Worm (Caenorhabditis elegans): ENCODE data around the gene Y41E3.1.
"Not testable (repeated sequence)": the region's sequence is repeated elsewhere in the genome, so short reads cannot be mapped to it uniquely, and the experiment has no call there.

DNA sequence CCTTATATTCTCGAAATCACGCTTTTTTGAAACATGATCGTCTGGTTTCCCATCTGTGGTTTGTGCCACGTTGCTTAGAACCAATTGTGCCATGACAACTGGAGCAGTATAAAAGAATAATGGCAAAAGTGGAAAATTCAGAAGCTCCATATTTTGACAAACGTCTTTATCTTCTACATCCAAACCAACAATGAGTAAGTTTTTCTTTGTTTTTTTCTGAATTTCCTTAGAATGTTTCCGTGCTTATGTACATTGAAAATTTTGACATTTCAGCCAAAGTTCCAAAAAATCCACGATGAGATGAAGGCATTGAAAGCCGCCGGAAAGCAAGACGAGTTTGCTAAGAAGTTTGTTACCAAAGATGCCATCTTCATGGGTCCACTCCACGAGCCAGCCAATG, 47.8 kb upstream of the Y41E3.1 start, which contains the start of gene Y41E3.6:
- not testable (repeated sequence) for TF ChIP-seq flt-1 (GFP tag; IDR thresholded peaks at IDR 0.05); ceh-36 (tag; optimal IDR thresholded peaks at IDR 0.05); pes-1 (GFP tag; IDR thresholded peaks at IDR 0.05); ceh-13 (GFP tag; optimal IDR thresholded peaks at IDR 0.05)

Data from whole organism, early embryonic.